Worm (Caenorhabditis elegans) whole organism, L4 larva: Measurements from ENCODE around the gene F38B7.17.

ENCODE experiments used
- F37D6.2 ChIP-seq: sonication (generic microtip); optimal IDR thresholded peaks from 2 replicates; lab custom pipeline; 2016; ENCODE audit warnings: mild to moderate bottlenecking, missing genetic modification characterization, missing compliant biosample characterization
- T20F7.1 ChIP-seq: fragments of 200-800 bp; sonication (Bioruptor generic); optimal IDR thresholded peaks from 2 replicates; lab custom pipeline; 2018; ENCODE audit warnings: mild to moderate bottlenecking, missing genetic modification characterization, missing compliant biosample characterization
- T26A8.4 ChIP-seq: fragments of 200-800 bp; sonication (Bioruptor generic); IDR thresholded peaks from 2 replicates; pipeline ENCODE4 v1.3.6; 2022; ENCODE audit warnings: missing genetic modification characterization, missing compliant biosample characterization
- Y48G9A.11 ChIP-seq: fragments of 200-800 bp; sonication (Bioruptor generic); IDR thresholded peaks from 2 replicates; pipeline ENCODE4 v1.3.6; 2022; ENCODE audit warnings: missing genetic modification reagents, missing genetic modification characterization, missing compliant biosample characterization
- Y75B8A.6 ChIP-seq: fragments of 200-800 bp; sonication (Bioruptor generic); IDR thresholded peaks from 2 replicates; pipeline ENCODE4 v1.3.6; 2022; ENCODE audit warnings: missing genetic modification reagents, missing genetic modification characterization, missing compliant biosample characterization
- aha-1 ChIP-seq: fragments of 150-350 bp; peaks from one replicate; lab custom pipeline; 2014; ENCODE audit warnings: missing biosample characterization, missing genetic modification characterization
- ama-1 ChIP-seq: fragments of 150-350 bp; optimal IDR thresholded peaks from 2 replicates; lab custom pipeline; 2014; ENCODE audit warnings: inconsistent platforms, mixed read lengths
- ceh-28 ChIP-seq: fragments of 150-350 bp; optimal IDR thresholded peaks from 2 replicates; lab custom pipeline; 2014; ENCODE audit warnings: missing biosample characterization, missing genetic modification reagents, missing genetic modification characterization
- ceh-44 ChIP-seq: fragments of 200-800 bp; sonication (Bioruptor generic); IDR thresholded peaks from 2 replicates; pipeline ENCODE4 v1.3.6; 2022; ENCODE audit warnings: missing genetic modification reagents, missing genetic modification characterization, missing compliant biosample characterization
- ceh-82 ChIP-seq: sonication (generic microtip); optimal IDR thresholded peaks from 2 replicates; lab custom pipeline; 2017; ENCODE audit warnings: missing biosample characterization, missing genetic modification characterization
- ces-1 ChIP-seq: fragments of 150-350 bp; sonication (generic microtip); optimal IDR thresholded peaks from 4 replicates; lab custom pipeline; 2014; ENCODE audit warnings: missing biosample characterization, missing genetic modification reagents, missing genetic modification characterization
- cey-2 ChIP-seq: sonication (generic microtip); optimal IDR thresholded peaks from 3 replicates; lab custom pipeline; 2017; ENCODE audit warnings: missing genetic modification characterization, mild to moderate bottlenecking, missing compliant biosample characterization, antibody characterized with exemption, borderline replicate concordance; ENCODE audit not compliant: insufficient read depth
- ctbp-1 ChIP-seq: fragments of 200-800 bp; sonication (Bioruptor generic); IDR thresholded peaks from 2 replicates; pipeline ENCODE4 v1.3.6; 2022; ENCODE audit warnings: missing genetic modification reagents, missing genetic modification characterization, missing compliant biosample characterization
- daf-16 ChIP-seq, 3 experiments: sonication (generic microtip); optimal IDR thresholded peaks; 2 replicates each; lab custom pipeline; 2016 to 2017; ENCODE audit warnings: missing genetic modification characterization in 3 of 3, missing genetic modification reagents in 3 of 3, mild to moderate bottlenecking in 2 of 3, missing compliant biosample characterization in 2 of 3, missing biosample characterization in 1 of 3, moderate library complexity in 1 of 3
- dmd-6 ChIP-seq: fragments of 200-800 bp; sonication (Bioruptor generic); IDR thresholded peaks from 2 replicates; pipeline ENCODE4 v1.3.6; 2022; ENCODE audit warnings: missing genetic modification reagents, missing genetic modification characterization, missing compliant biosample characterization
- dve-1 ChIP-seq: sonication (generic microtip); optimal IDR thresholded peaks from 2 replicates; lab custom pipeline; 2017; ENCODE audit warnings: antibody characterized with exemption, mild to moderate bottlenecking, missing genetic modification characterization, missing compliant biosample characterization; ENCODE audit not compliant: insufficient read depth
- egl-43 ChIP-seq: fragments of 200-800 bp; sonication (Bioruptor generic); IDR thresholded peaks from 2 replicates; pipeline ENCODE4 v1.3.6; 2022; ENCODE audit warnings: missing genetic modification reagents, missing genetic modification characterization, missing compliant biosample characterization
- gei-8 ChIP-seq: fragments of 200-800 bp; sonication (Bioruptor generic); optimal IDR thresholded peaks from 2 replicates; lab custom pipeline; 2018; ENCODE audit warnings: mild to moderate bottlenecking, missing genetic modification characterization, missing compliant biosample characterization
- hlh-30 ChIP-seq: sonication (generic microtip); optimal IDR thresholded peaks from 2 replicates; lab custom pipeline; 2017; ENCODE audit warnings: antibody characterized with exemption, mild to moderate bottlenecking, missing genetic modification characterization, missing compliant biosample characterization; ENCODE audit not compliant: insufficient read depth
- hmg-1.1 ChIP-seq: fragments of 200-800 bp; sonication (Bioruptor generic); IDR thresholded peaks from 2 replicates; pipeline ENCODE4 v1.3.6; 2022; ENCODE audit warnings: missing genetic modification reagents, missing genetic modification characterization, missing compliant biosample characterization
- lim-7 ChIP-seq: fragments of 200-800 bp; sonication (Bioruptor generic); IDR thresholded peaks from 2 replicates; pipeline ENCODE4 v1.3.6; 2022; ENCODE audit warnings: missing genetic modification characterization, missing compliant biosample characterization
- lin-1 ChIP-seq: fragments of 200-800 bp; sonication (Bioruptor generic); IDR thresholded peaks from 2 replicates; pipeline ENCODE4 v1.3.6; 2022; ENCODE audit warnings: missing genetic modification reagents, missing genetic modification characterization, missing compliant biosample characterization
- lin-13 ChIP-seq: fragments of 150-350 bp; optimal IDR thresholded peaks from 2 replicates; lab custom pipeline; 2014; ENCODE audit warnings: missing biosample characterization, missing genetic modification reagents, missing genetic modification characterization
- lin-29 ChIP-seq: fragments of 200-800 bp; sonication (Bioruptor generic); IDR thresholded peaks from 2 replicates; pipeline ENCODE4 v1.3.6; 2022; ENCODE audit warnings: missing genetic modification reagents, missing genetic modification characterization, missing compliant biosample characterization
- lin-39 ChIP-seq: fragments of 150-350 bp; optimal IDR thresholded peaks from 2 replicates; lab custom pipeline; 2014; ENCODE audit warnings: missing biosample characterization, missing genetic modification reagents, missing genetic modification characterization
- lsy-2 ChIP-seq, 2 experiments: fragments of 150-350 bp in 1 of 2; sonication (generic microtip) in 1 of 2; optimal IDR thresholded peaks; 2 replicates each; lab custom pipeline; 2014 to 2017; ENCODE audit warnings: missing biosample characterization in 2 of 2, missing genetic modification characterization in 2 of 2
- madf-9 ChIP-seq: fragments of 200-800 bp; sonication (Bioruptor generic); conservative IDR thresholded peaks from 2 replicates; pipeline ENCODE4 v1.3.6; 2022; ENCODE audit warnings: missing genetic modification reagents, missing genetic modification characterization, missing compliant biosample characterization
- mdl-1 ChIP-seq, 2 experiments: fragments of 150-350 bp in 1 of 2; sonication (generic microtip) in 1 of 2; optimal IDR thresholded peaks; 2 replicates each; lab custom pipeline; 2014 to 2017; ENCODE audit warnings: missing biosample characterization in 2 of 2, missing genetic modification characterization in 2 of 2
- mes-2 ChIP-seq: sonication (generic microtip); optimal IDR thresholded peaks from 2 replicates; lab custom pipeline; 2016; ENCODE audit warnings: missing genotype, mild to moderate bottlenecking, missing genetic modification characterization, missing compliant biosample characterization; ENCODE audit not compliant: poor library complexity, severe bottlenecking
- mxl-3 ChIP-seq: fragments of 200-800 bp; sonication (Bioruptor generic); optimal IDR thresholded peaks from 2 replicates; lab custom pipeline; 2018; ENCODE audit warnings: mild to moderate bottlenecking, missing genetic modification characterization, missing compliant biosample characterization
- nhr-10 ChIP-seq: fragments of 150-350 bp; optimal IDR thresholded peaks from 2 replicates; lab custom pipeline; 2014; ENCODE audit warnings: missing biosample characterization, missing genetic modification characterization
- nhr-11 ChIP-seq: fragments of 150-350 bp; optimal IDR thresholded peaks from 2 replicates; lab custom pipeline; 2014; ENCODE audit warnings: missing biosample characterization, missing genetic modification characterization
- nhr-25 ChIP-seq: sonication (generic microtip); optimal IDR thresholded peaks from 2 replicates; lab custom pipeline; 2017; ENCODE audit warnings: missing genetic modification characterization, mild to moderate bottlenecking, missing compliant biosample characterization, antibody characterized with exemption, moderate library complexity, borderline replicate concordance; ENCODE audit not compliant: insufficient read depth
- nhr-48 ChIP-seq: sonication (generic microtip); optimal IDR thresholded peaks from 2 replicates; lab custom pipeline; 2016; ENCODE audit warnings: mild to moderate bottlenecking, missing genetic modification characterization, missing compliant biosample characterization
- nhr-76 ChIP-seq: fragments of 150-350 bp; optimal IDR thresholded peaks from 2 replicates; lab custom pipeline; 2014; ENCODE audit warnings: missing biosample characterization, missing genetic modification characterization
- pha-4 ChIP-seq, 2 experiments: fragments of 150-350 bp in 1 of 2; fragments of 200-800 bp in 1 of 2; sonication (Bioruptor generic) in 1 of 2; IDR thresholded peaks in 1 of 2; optimal IDR thresholded peaks in 1 of 2; 2 replicates each; pipeline versions ENCODE4 v1.3.6 to Lab custom; 2014 to 2022; ENCODE audit warnings: missing genetic modification characterization in 2 of 2, missing genetic modification reagents in 2 of 2, missing biosample characterization in 1 of 2, missing compliant biosample characterization in 1 of 2
- saeg-2 ChIP-seq: fragments of 200-800 bp; sonication (Bioruptor generic); IDR thresholded peaks from 2 replicates; pipeline ENCODE4 v1.3.6; 2022; ENCODE audit warnings: missing genetic modification reagents, missing genetic modification characterization, missing compliant biosample characterization
- sdz-12 ChIP-seq: fragments of 200-800 bp; sonication (Bioruptor generic); optimal IDR thresholded peaks from 2 replicates; lab custom pipeline; 2018; ENCODE audit warnings: mild to moderate bottlenecking, missing genetic modification characterization, missing compliant biosample characterization
- set-16 ChIP-seq: fragments of 200-800 bp; sonication (Bioruptor generic); IDR thresholded peaks from 2 replicates; pipeline ENCODE4 v1.3.6; 2022; ENCODE audit warnings: missing genetic modification reagents, missing genetic modification characterization, missing compliant biosample characterization
- skn-1 ChIP-seq: fragments of 150-350 bp; optimal IDR thresholded peaks from 2 replicates; lab custom pipeline; 2014; ENCODE audit warnings: missing biosample characterization, missing genetic modification characterization
- spr-1 ChIP-seq: sonication (generic microtip); optimal IDR thresholded peaks from 2 replicates; lab custom pipeline; 2016; ENCODE audit warnings: mild to moderate bottlenecking, missing genetic modification characterization, missing compliant biosample characterization
- spr-3 ChIP-seq: fragments of 200-800 bp; sonication (Bioruptor generic); optimal IDR thresholded peaks from 2 replicates; lab custom pipeline; 2018; ENCODE audit warnings: mild to moderate bottlenecking, missing genetic modification characterization, missing compliant biosample characterization
- unc-62 ChIP-seq, 3 experiments: fragments of 150-350 bp in 1 of 3; sonication (generic microtip); optimal IDR thresholded peaks in 2 of 3; peaks in 1 of 3; 1 replicate in 1 of 3; 2 replicates in 2 of 3; lab custom pipeline; 2014 to 2017; ENCODE audit warnings: missing biosample characterization in 3 of 3, missing genetic modification characterization in 3 of 3, missing genetic modification reagents in 3 of 3, missing genotype in 1 of 3
- zag-1 ChIP-seq: fragments of 150-350 bp; optimal IDR thresholded peaks from 2 replicates; lab custom pipeline; 2014; ENCODE audit warnings: missing biosample characterization, missing genetic modification characterization
- zfp-2 ChIP-seq: sonication (generic microtip); optimal IDR thresholded peaks from 2 replicates; lab custom pipeline; 2016; ENCODE audit warnings: mild to moderate bottlenecking, missing genetic modification characterization, missing compliant biosample characterization
- ztf-11 ChIP-seq: fragments of 150-350 bp; optimal IDR thresholded peaks from 2 replicates; lab custom pipeline; 2014; ENCODE audit warnings: missing biosample characterization, missing genetic modification characterization
- ztf-7 ChIP-seq: fragments of 150-350 bp; optimal IDR thresholded peaks from 2 replicates; lab custom pipeline; 2014; ENCODE audit warnings: missing biosample characterization, missing genetic modification characterization

Gene F38B7.17

ce11 chrV:11532964-11533363 lies 15.8 kb downstream of the F38B7.17 start (continued):
- TF ChIP-seq lsy-2 (tag; optimal IDR thresholded peaks at IDR 0.05; lab: Kevin White, UChicago): no peak
- peak in 1 of 2 experiments; percentile 70 for TF ChIP-seq mdl-1 (tag; optimal IDR thresholded peaks at IDR 0.05; lab: Kevin White, UChicago)
- no peak for TF ChIP-seq ceh-28 (tag; lab: Kevin White, UChicago)
- no peak for TF ChIP-seq Y48G9A.11
- no peak for TF ChIP-seq spr-3
- no peak for TF ChIP-seq ztf-11 (tag; lab: Kevin White, UChicago)
- TF ChIP-seq lim-7 (GFP tag; lab: Robert Waterston, UW): peak; percentile 42; the same call in 1 of the 2 replicates
- peak; percentile 70 for TF ChIP-seq set-16 (GFP tag; lab: Robert Waterston, UW)
- TF ChIP-seq nhr-48 (tag; lab: Kevin White, UChicago): no peak
- no peak for TF ChIP-seq zag-1 (tag; lab: Kevin White, UChicago)
- no peak for TF ChIP-seq madf-9
- TF ChIP-seq nhr-25 (tag; lab: Kevin White, UChicago): peak; percentile 87
- no peak for TF ChIP-seq gei-8
- 0 out of 2 replicates have a peak, but pooled peaks have one; percentile 33 for TF ChIP-seq T26A8.4 (GFP tag; lab: Robert Waterston, UW)
- TF ChIP-seq cey-2 (tag; lab: Kevin White, UChicago): no peak
- TF ChIP-seq mxl-3 (GFP tag; lab: Kevin White, UChicago): peak; percentile 62
- no peak for TF ChIP-seq zfp-2 (tag; lab: Kevin White, UChicago)
- no peak for TF ChIP-seq nhr-10 (tag; lab: Kevin White, UChicago)
- TF ChIP-seq hmg-1.1 (GFP tag; lab: Robert Waterston, UW): peak; percentile 34; the same call in 1 of the 2 replicates
- peak; percentile 36 for TF ChIP-seq hlh-30 (tag; lab: Kevin White, UChicago)
- TF ChIP-seq ama-1 (lab: Kevin White, UChicago): peak; percentile 64
- 0 out of 2 replicates have a peak, but pooled peaks have one; percentile 25 for TF ChIP-seq lin-29 (GFP tag; lab: Robert Waterston, UW)
- TF ChIP-seq nhr-11 (tag; lab: Kevin White, UChicago): no peak
- TF ChIP-seq dve-1 (tag; lab: Kevin White, UChicago): no peak
- peak; percentile 33 for TF ChIP-seq mes-2 (tag; lab: Kevin White, UChicago)
- no peak for TF ChIP-seq skn-1 (tag; lab: Kevin White, UChicago)
- TF ChIP-seq ztf-7 (tag; lab: Kevin White, UChicago): no peak
- no peak for TF ChIP-seq ceh-82 (tag; lab: Kevin White, UChicago)
- TF ChIP-seq ces-1 (GFP tag; lab: Kevin White, UChicago): no peak
- peak in 1 of 2 experiments; percentile 62 for TF ChIP-seq unc-62 (GFP tag; optimal IDR thresholded peaks at IDR 0.05 in 1 of 2; lab: Kevin White, UChicago)
- no peak for TF ChIP-seq unc-62 (tag; optimal IDR thresholded peaks at IDR 0.05; lab: Kevin White, UChicago)
- TF ChIP-seq spr-1 (tag; lab: Kevin White, UChicago): no peak
- no peak for TF ChIP-seq nhr-76 (tag; lab: Kevin White, UChicago)
- no peak for TF ChIP-seq F37D6.2 (tag; lab: Kevin White, UChicago)
- TF ChIP-seq saeg-2 (GFP tag; lab: Robert Waterston, UW): no peak
- TF ChIP-seq T20F7.1 (GFP tag; lab: Kevin White, UChicago): no peak
- TF ChIP-seq Y75B8A.6 (GFP tag; lab: Robert Waterston, UW): 0 out of 2 replicates have a peak, but pooled peaks have one; percentile 35
- no peak for TF ChIP-seq ceh-44 (GFP tag; lab: Robert Waterston, UW)
- TF ChIP-seq, all 104 proteins: peak for 23

ce11 chrV:11532535-11532853 lies 16.3 kb downstream of the F38B7.17 start:
- TF ChIP-seq daf-16 (GFP tag; optimal IDR thresholded peaks at IDR 0.05; lab: Kevin White, UChicago): no peak
- TF ChIP-seq daf-16 (tag; optimal IDR thresholded peaks at IDR 0.05; lab: Kevin White, UChicago): no peak
- TF ChIP-seq unc-62 (GFP tag; optimal IDR thresholded peaks at IDR 0.05 in 1 of 2; lab: Kevin White, UChicago): peak in 1 of 2 experiments; percentile 93
- TF ChIP-seq unc-62 (tag; optimal IDR thresholded peaks at IDR 0.05; lab: Kevin White, UChicago): no peak
- TF ChIP-seq pha-4 (GFP tag; IDR thresholded peaks at IDR 0.05; lab: Robert Waterston, UW): no peak
- TF ChIP-seq pha-4 (tag; optimal IDR thresholded peaks at IDR 0.05; lab: Kevin White, UChicago): no peak
- no peak for TF ChIP-seq Y48G9A.11
- no peak for TF ChIP-seq lin-13
- TF ChIP-seq sdz-12 (GFP tag; lab: Kevin White, UChicago): no peak
- TF ChIP-seq dmd-6: 0 out of 2 replicates have a peak, but pooled peaks have one; percentile 4
- TF ChIP-seq aha-1: peak; percentile 24
- 0 out of 2 replicates have a peak, but pooled peaks have one; percentile 10 for TF ChIP-seq ctbp-1
- TF ChIP-seq nhr-25 (tag; lab: Kevin White, UChicago): no peak
- no peak for TF ChIP-seq lin-39
- no peak for TF ChIP-seq lin-1
- TF ChIP-seq ama-1 (lab: Kevin White, UChicago): peak; percentile 11
- no peak for TF ChIP-seq egl-43
- no peak for TF ChIP-seq hlh-30 (tag; lab: Kevin White, UChicago)
